Worm (Caenorhabditis elegans) whole organism, L2 larva: Measurements from ENCODE around the gene C04F6.7.
A peak's percentile ranks its signal among the peaks of the same experiment; 100 is the strongest.

Experiments
- C34F6.9 ChIP-seq: fragments of 150-350 bp; optimal IDR thresholded peaks from 2 replicates; lab custom pipeline; 2014; ENCODE audit warnings: missing biosample characterization, missing genetic modification characterization
- F13H6.1 ChIP-seq: sonication (generic microtip); optimal IDR thresholded peaks from 2 replicates; lab custom pipeline; 2016; ENCODE audit warnings: missing genetic modification characterization, missing compliant biosample characterization
- R02D3.7 ChIP-seq: fragments of 150-350 bp; optimal IDR thresholded peaks from 2 replicates; lab custom pipeline; 2014; ENCODE audit warnings: missing biosample characterization, missing genetic modification characterization
- Y55F3AM.14 ChIP-seq: fragments of 200-800 bp; sonication (Bioruptor generic); optimal IDR thresholded peaks from 2 replicates; lab custom pipeline; 2018; ENCODE audit warnings: mild to moderate bottlenecking, missing genetic modification characterization, missing compliant biosample characterization
- ZK546.5 ChIP-seq: sonication (generic microtip); optimal IDR thresholded peaks from 2 replicates; lab custom pipeline; 2017; ENCODE audit warnings: missing biosample characterization, missing genetic modification characterization
- alr-1 ChIP-seq: fragments of 150-350 bp; optimal IDR thresholded peaks from 2 replicates; lab custom pipeline; 2014; ENCODE audit warnings: missing biosample characterization, missing genetic modification characterization
- aly-2 ChIP-seq: fragments of 150-350 bp; optimal IDR thresholded peaks from 2 replicates; lab custom pipeline; 2014; ENCODE audit warnings: missing biosample characterization, missing genetic modification characterization
- ama-1 ChIP-seq: fragments of 150-350 bp; optimal IDR thresholded peaks from 2 replicates; lab custom pipeline; 2018; ENCODE audit warnings: inconsistent platforms
- blmp-1 ChIP-seq: sonication (generic microtip); optimal IDR thresholded peaks from 2 replicates; lab custom pipeline; 2017; ENCODE audit warnings: missing genetic modification characterization, mild to moderate bottlenecking, missing compliant biosample characterization, antibody characterized with exemption, moderate library complexity; ENCODE audit not compliant: insufficient read depth
- ceh-16 ChIP-seq: fragments of 150-350 bp; optimal IDR thresholded peaks from 2 replicates; lab custom pipeline; 2014; ENCODE audit warnings: missing biosample characterization, missing genetic modification characterization
- ceh-82 ChIP-seq: fragments of 150-350 bp; optimal IDR thresholded peaks from 2 replicates; lab custom pipeline; 2014; ENCODE audit warnings: missing biosample characterization, missing genetic modification characterization
- dmd-4 ChIP-seq: sonication (generic microtip); optimal IDR thresholded peaks from 2 replicates; lab custom pipeline; 2017; ENCODE audit warnings: missing biosample characterization, missing genetic modification characterization
- egl-27 ChIP-seq: sonication (generic microtip); optimal IDR thresholded peaks from 3 replicates; lab custom pipeline; 2017; ENCODE audit warnings: missing biosample characterization, missing genetic modification reagents, missing genetic modification characterization
- elt-1 ChIP-seq: fragments of 150-350 bp; optimal IDR thresholded peaks from 2 replicates; lab custom pipeline; 2014; ENCODE audit warnings: missing biosample characterization, missing genetic modification characterization
- elt-3 ChIP-seq: sonication (generic microtip); optimal IDR thresholded peaks from 2 replicates; lab custom pipeline; 2017; ENCODE audit warnings: missing biosample characterization, missing genetic modification characterization
- gmeb-1 ChIP-seq: fragments of 150-350 bp; optimal IDR thresholded peaks from 2 replicates; lab custom pipeline; 2014; ENCODE audit warnings: missing biosample characterization, missing genetic modification characterization
- lin-11 ChIP-seq: fragments of 150-350 bp; sonication (generic microtip); optimal IDR thresholded peaks from 2 replicates; lab custom pipeline; 2014; ENCODE audit warnings: missing biosample characterization, missing genetic modification characterization, inconsistent platforms, mixed read lengths
- lin-13 ChIP-seq: fragments of 150-350 bp; optimal IDR thresholded peaks from 2 replicates; lab custom pipeline; 2014; ENCODE audit warnings: missing biosample characterization, missing genetic modification reagents, missing genetic modification characterization
- lin-39 ChIP-seq: fragments of 150-350 bp; optimal IDR thresholded peaks from 2 replicates; lab custom pipeline; 2014; ENCODE audit warnings: missing biosample characterization, missing genetic modification reagents, missing genetic modification characterization
- lsy-2 ChIP-seq, 2 experiments: fragments of 150-350 bp in 1 of 2; sonication (generic microtip) in 1 of 2; optimal IDR thresholded peaks; 2 replicates each; lab custom pipeline; 2014 to 2017; ENCODE audit warnings: missing biosample characterization in 2 of 2, missing genetic modification characterization in 2 of 2
- mab-5 ChIP-seq: fragments of 150-350 bp; optimal IDR thresholded peaks from 2 replicates; lab custom pipeline; 2014; ENCODE audit warnings: missing biosample characterization, missing genetic modification characterization
- mbf-1 ChIP-seq: sonication (generic microtip); optimal IDR thresholded peaks from 2 replicates; lab custom pipeline; 2017; ENCODE audit warnings: missing biosample characterization, missing genetic modification characterization
- mdl-1 ChIP-seq, 2 experiments: fragments of 150-350 bp in 1 of 2; sonication (generic microtip) in 1 of 2; optimal IDR thresholded peaks; 2 replicates each; lab custom pipeline; 2017; ENCODE audit warnings: missing biosample characterization in 2 of 2, missing genetic modification characterization in 2 of 2
- nhr-10 ChIP-seq: sonication (generic microtip); optimal IDR thresholded peaks from 2 replicates; lab custom pipeline; 2017; ENCODE audit warnings: missing biosample characterization, missing genetic modification characterization
- nhr-12 ChIP-seq: fragments of 150-350 bp; optimal IDR thresholded peaks from 2 replicates; lab custom pipeline; 2014; ENCODE audit warnings: missing biosample characterization, missing genetic modification characterization
- nhr-129 ChIP-seq: fragments of 150-350 bp; optimal IDR thresholded peaks from 2 replicates; lab custom pipeline; 2014; ENCODE audit warnings: missing biosample characterization, missing genetic modification characterization
- nhr-21 ChIP-seq: fragments of 150-350 bp; optimal IDR thresholded peaks from 2 replicates; lab custom pipeline; 2014; ENCODE audit warnings: missing biosample characterization, missing genetic modification characterization
- nhr-23 ChIP-seq: fragments of 150-350 bp; optimal IDR thresholded peaks from 2 replicates; lab custom pipeline; 2014; ENCODE audit warnings: missing biosample characterization, missing genetic modification reagents, missing genetic modification characterization
- nhr-237 ChIP-seq: fragments of 150-350 bp; optimal IDR thresholded peaks from 2 replicates; lab custom pipeline; 2014; ENCODE audit warnings: missing biosample characterization, missing genetic modification characterization
- nhr-25 ChIP-seq: fragments of 150-350 bp; sonication (generic microtip); optimal IDR thresholded peaks from 3 replicates; lab custom pipeline; 2014; ENCODE audit warnings: missing biosample characterization, missing genetic modification characterization
- nhr-6 ChIP-seq: fragments of 150-350 bp; optimal IDR thresholded peaks from 2 replicates; lab custom pipeline; 2014; ENCODE audit warnings: missing biosample characterization, missing genetic modification characterization
- nhr-77 ChIP-seq: fragments of 150-350 bp; optimal IDR thresholded peaks from 2 replicates; lab custom pipeline; 2014; ENCODE audit warnings: missing biosample characterization, missing genetic modification characterization
- peb-1 ChIP-seq: fragments of 150-350 bp; optimal IDR thresholded peaks from 2 replicates; lab custom pipeline; 2014; ENCODE audit warnings: missing biosample characterization, missing genetic modification characterization
- sem-4 ChIP-seq: fragments of 150-350 bp; optimal IDR thresholded peaks from 2 replicates; lab custom pipeline; 2014; ENCODE audit warnings: missing biosample characterization, missing genetic modification reagents, missing genetic modification characterization
- skn-1 ChIP-seq: sonication (generic microtip); optimal IDR thresholded peaks from 2 replicates; lab custom pipeline; 2017; ENCODE audit warnings: missing biosample characterization, missing genetic modification characterization
- sma-3 ChIP-seq: sonication (generic microtip); optimal IDR thresholded peaks from 2 replicates; lab custom pipeline; 2016; ENCODE audit warnings: missing genetic modification reagents, missing genetic modification characterization, missing compliant biosample characterization
- sma-9 ChIP-seq, 2 experiments: fragments of 150-350 bp in 1 of 2; sonication (generic microtip) in 1 of 2; optimal IDR thresholded peaks; 2 replicates each; lab custom pipeline; 2014 to 2016; ENCODE audit warnings: missing genetic modification characterization in 2 of 2, mild to moderate bottlenecking in 1 of 2, missing biosample characterization in 1 of 2, missing compliant biosample characterization in 1 of 2, missing genetic modification reagents in 1 of 2, moderate library complexity in 1 of 2
- snpc-4 ChIP-seq: fragments of 150-350 bp; optimal IDR thresholded peaks from 2 replicates; lab custom pipeline; 2014; ENCODE audit warnings: missing biosample characterization, missing genetic modification characterization
- unc-39 ChIP-seq: fragments of 150-350 bp; optimal IDR thresholded peaks from 2 replicates; lab custom pipeline; 2014; ENCODE audit warnings: missing biosample characterization, missing genetic modification characterization
- unc-55 ChIP-seq: fragments of 150-350 bp; sonication (generic microtip); optimal IDR thresholded peaks from 3 replicates; lab custom pipeline; 2014; ENCODE audit warnings: missing biosample characterization, missing genetic modification reagents, missing genetic modification characterization
- unc-62 ChIP-seq: fragments of 150-350 bp; optimal IDR thresholded peaks from 2 replicates; lab custom pipeline; 2014; ENCODE audit warnings: missing biosample characterization, missing genetic modification reagents, missing genetic modification characterization
- zag-1 ChIP-seq: fragments of 150-350 bp; optimal IDR thresholded peaks from 2 replicates; lab custom pipeline; 2014; ENCODE audit warnings: missing biosample characterization, missing genetic modification characterization
- ztf-11 ChIP-seq: sonication (generic microtip); optimal IDR thresholded peaks from 2 replicates; lab custom pipeline; 2017; ENCODE audit warnings: missing biosample characterization, missing genetic modification characterization
- ztf-4 ChIP-seq: fragments of 150-350 bp; optimal IDR thresholded peaks from 2 replicates; lab custom pipeline; 2014; ENCODE audit warnings: missing biosample characterization, missing genetic modification characterization

The C04F6.7 gene

ce11 chrX:3379114-3379513 is 39.9 kb downstream of the C04F6.7 start, which contains the start of gene sorf-1:
sorf-1 (minus strand) TSS chrX:3379248.
- peak; percentile 19 for TF ChIP-seq nhr-129
- TF ChIP-seq sma-9 (GFP tag; optimal IDR thresholded peaks at IDR 0.05; lab: Kevin White, UChicago), result peak; percentile 36
- TF ChIP-seq sma-9 (tag; optimal IDR thresholded peaks at IDR 0.05; lab: Kevin White, UChicago), result no peak
- no peak for TF ChIP-seq nhr-237 (tag; lab: Kevin White, UChicago)
- TF ChIP-seq C34F6.9 (tag; lab: Kevin White, UChicago), result peak; percentile 46
- TF ChIP-seq unc-55 (GFP tag; lab: Kevin White, UChicago), result peak; percentile 56
- peak in 1 of 2 experiments; percentile 42 for TF ChIP-seq lsy-2 (tag; optimal IDR thresholded peaks at IDR 0.05; lab: Kevin White, UChicago)
- no peak for TF ChIP-seq ceh-82 (tag; lab: Kevin White, UChicago)
- TF ChIP-seq sma-3 (GFP tag; lab: Kevin White, UChicago), result peak; percentile 57
- peak; percentile 2 for TF ChIP-seq lin-13 (GFP tag; lab: Kevin White, UChicago)
- TF ChIP-seq ztf-4 (tag; lab: Kevin White, UChicago), result no peak
- TF ChIP-seq, all 48 proteins: peak for 7

DNA sequence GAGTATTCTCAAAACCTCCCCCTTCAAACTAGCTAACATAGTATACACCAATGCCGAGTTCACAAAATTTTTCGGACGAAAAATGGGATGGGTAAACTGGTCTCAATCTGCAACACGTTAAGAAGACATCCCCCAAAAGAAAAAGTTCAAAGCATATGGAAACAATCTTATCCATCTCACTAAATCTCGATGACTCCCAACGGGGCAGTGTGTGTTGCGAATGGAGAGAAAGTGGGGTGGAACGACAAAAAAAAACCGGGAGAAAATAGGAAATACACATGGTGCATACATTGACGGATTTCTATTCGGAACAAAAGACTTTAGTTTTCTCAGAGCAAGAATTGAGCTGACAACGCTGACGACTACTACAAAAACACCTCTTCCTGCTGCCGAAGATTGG is 43.7 kb downstream of the C04F6.7 start:
- TF ChIP-seq ztf-11 (tag; lab: Kevin White, UChicago) (no peak), unc-55 (GFP tag; lab: Kevin White, UChicago) (peak; percentile 10)

DNA sequence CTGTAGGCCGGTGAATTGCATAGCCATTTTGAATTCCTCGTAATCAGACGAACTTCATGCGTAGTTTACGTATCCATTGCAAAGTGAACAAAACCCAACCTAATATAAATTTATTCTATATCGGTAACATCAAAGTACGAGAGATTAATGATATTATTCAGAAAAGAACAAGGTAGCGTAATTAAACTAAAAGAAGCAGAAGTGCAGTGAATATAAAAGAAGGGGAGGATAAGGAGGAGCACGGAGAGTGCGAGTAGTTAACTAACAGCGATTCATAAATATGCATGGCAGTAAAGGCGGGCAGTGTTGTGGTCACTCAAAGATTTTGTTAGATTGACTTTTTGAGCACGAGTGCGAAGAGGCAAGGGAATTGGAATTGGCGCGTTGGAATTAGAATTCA is 44.3 kb downstream of the C04F6.7 start, which contains the start of gene clc-3:
Gene clc-3 (minus strand): TSS at position 101 of the 400 bp plus-strand sequence.
- TF ChIP-seq mab-5 (tag; lab: Kevin White, UChicago) (no peak), aly-2 (tag; lab: Kevin White, UChicago) (no peak), sem-4 (tag; lab: Kevin White, UChicago) (no peak), ceh-16 (tag; lab: Kevin White, UChicago) (no peak), lin-11 (no peak), peb-1 (tag; lab: Kevin White, UChicago) (no peak), sma-3 (GFP tag; lab: Kevin White, UChicago) (no peak), gmeb-1 (no peak)

DNA sequence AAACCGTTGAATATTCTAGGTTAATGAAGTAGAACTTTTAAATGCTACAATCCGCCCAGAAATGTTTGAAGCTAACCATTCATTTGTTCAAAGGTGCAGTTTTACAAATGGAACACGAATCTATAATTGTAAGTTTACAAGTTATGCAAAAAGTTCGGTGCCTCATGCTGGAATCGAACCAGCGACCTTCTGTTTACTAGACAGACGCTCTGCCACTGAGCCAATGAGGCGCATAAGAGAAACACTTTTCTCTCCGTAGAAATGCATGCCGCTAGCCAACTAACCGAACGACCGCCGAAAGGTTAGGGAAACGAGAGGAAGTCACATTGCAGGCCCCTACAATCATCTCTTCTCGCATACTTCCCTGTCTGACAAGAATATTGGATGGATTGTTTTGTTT is 47.7 kb downstream of the C04F6.7 start:
- TF ChIP-seq R02D3.7 (tag; lab: Kevin White, UChicago) (no peak), nhr-12 (no peak), F13H6.1 (peak; percentile 67), ZK546.5 (tag; lab: Kevin White, UChicago) (no peak), nhr-237 (tag; lab: Kevin White, UChicago) (no peak), unc-62 (GFP tag; lab: Kevin White, UChicago) (no peak), C34F6.9 (tag; lab: Kevin White, UChicago) (peak; percentile 37), nhr-129 (peak; percentile 89), sma-9 (GFP tag; optimal IDR thresholded peaks at IDR 0.05; lab: Kevin White, UChicago) (peak; percentile 72), sma-9 (tag; optimal IDR thresholded peaks at IDR 0.05; lab: Kevin White, UChicago) (no peak), nhr-6 (tag; lab: Kevin White, UChicago) (peak; percentile 4), mdl-1 (tag; optimal IDR thresholded peaks at IDR 0.05; lab: Kevin White, UChicago) (peak in 1 of 2 experiments; percentile 14), nhr-25 (tag; lab: Kevin White, UChicago) (peak; percentile 34), unc-55 (GFP tag; lab: Kevin White, UChicago) (peak; percentile 73), Y55F3AM.14 (GFP tag; lab: Kevin White, UChicago) (peak; percentile 66), elt-1 (no peak), aly-2 (tag; lab: Kevin White, UChicago) (no peak), zag-1 (tag; lab: Kevin White, UChicago) (no peak), blmp-1 (no peak), nhr-77 (tag; lab: Kevin White, UChicago) (no peak), lin-39 (tag; lab: Kevin White, UChicago) (no peak), lin-13 (GFP tag; lab: Kevin White, UChicago) (peak; percentile 38), unc-39 (no peak), nhr-21 (tag; lab: Kevin White, UChicago) (peak; percentile 78), lsy-2 (tag; optimal IDR thresholded peaks at IDR 0.05; lab: Kevin White, UChicago) (peak in 1 of 2 experiments; percentile 32), snpc-4 (tag; lab: Kevin White, UChicago) (peak; percentile 33), nhr-10 (tag; lab: Kevin White, UChicago) (no peak), ztf-11 (tag; lab: Kevin White, UChicago) (no peak), egl-27 (peak; percentile 34), ama-1 (lab: Kevin White, UChicago) (no peak), ztf-4 (tag; lab: Kevin White, UChicago) (no peak), dmd-4 (tag; lab: Kevin White, UChicago) (no peak), sma-3 (GFP tag; lab: Kevin White, UChicago) (peak; percentile 40), lin-11 (peak; percentile 7), skn-1 (tag; lab: Kevin White, UChicago) (no peak), mab-5 (tag; lab: Kevin White, UChicago) (peak; percentile 30), nhr-23 (tag; lab: Kevin White, UChicago) (no peak), alr-1 (tag; lab: Kevin White, UChicago) (no peak), mbf-1 (no peak), sem-4 (tag; lab: Kevin White, UChicago) (peak; percentile 53), gmeb-1 (peak; percentile 64), elt-3 (tag; lab: Kevin White, UChicago) (no peak), ceh-82 (tag; lab: Kevin White, UChicago) (no peak)
